Worm (Caenorhabditis elegans) whole organism, early embryonic: ENCODE results near the gene rpb-9.

Experiments
- B0310.2 ChIP-seq: sonication (generic microtip); optimal IDR thresholded peaks from 2 replicates; lab custom pipeline; 2016; ENCODE audit warnings: mild to moderate bottlenecking, missing genetic modification characterization, missing compliant biosample characterization
- F13C5.2 ChIP-seq: sonication (generic microtip); optimal IDR thresholded peaks from 2 replicates; lab custom pipeline; 2017; ENCODE audit warnings: mild to moderate bottlenecking, missing genetic modification characterization, inconsistent platforms, missing compliant biosample characterization
- aly-1 ChIP-seq: sonication (generic microtip); optimal IDR thresholded peaks from 2 replicates; lab custom pipeline; 2016; ENCODE audit warnings: missing genetic modification characterization, missing compliant biosample characterization
- ama-1 ChIP-seq: fragments of 150-350 bp; optimal IDR thresholded peaks from 2 replicates; lab custom pipeline; 2014
- ceh-13 ChIP-seq: fragments of 200-800 bp; sonication (Bioruptor generic); optimal IDR thresholded peaks from 2 replicates; lab custom pipeline; 2018; ENCODE audit warnings: mild to moderate bottlenecking, missing genetic modification characterization, missing compliant biosample characterization
- ceh-36 ChIP-seq: sonication (generic microtip); optimal IDR thresholded peaks from 2 replicates; lab custom pipeline; 2016; ENCODE audit warnings: missing genetic modification characterization, inconsistent platforms, missing compliant biosample characterization
- ets-7 ChIP-seq: sonication (generic microtip); optimal IDR thresholded peaks from 2 replicates; lab custom pipeline; 2016; ENCODE audit warnings: missing genotype, missing genetic modification characterization, missing compliant biosample characterization
- flt-1 ChIP-seq: fragments of 200-800 bp; sonication (Bioruptor generic); IDR thresholded peaks from 2 replicates; pipeline ENCODE4 v1.3.6; 2022; ENCODE audit warnings: missing genetic modification characterization, missing compliant biosample characterization
- hmbx-1 ChIP-seq: sonication (generic microtip); optimal IDR thresholded peaks from 2 replicates; lab custom pipeline; 2016; ENCODE audit warnings: mild to moderate bottlenecking, missing genetic modification characterization, missing compliant biosample characterization
- hmg-4 ChIP-seq: fragments of 200-800 bp; sonication (Bioruptor generic); optimal IDR thresholded peaks from 2 replicates; lab custom pipeline; 2018; ENCODE audit warnings: mild to moderate bottlenecking, missing genetic modification characterization, missing compliant biosample characterization
- hnd-1 ChIP-seq: sonication (generic microtip); optimal IDR thresholded peaks from 2 replicates; lab custom pipeline; 2016; ENCODE audit warnings: missing genetic modification characterization, missing compliant biosample characterization
- pes-1 ChIP-seq: fragments of 200-800 bp; sonication (Bioruptor generic); IDR thresholded peaks from 2 replicates; pipeline ENCODE4 v1.3.6; 2022; ENCODE audit warnings: missing genetic modification reagents, missing genetic modification characterization, missing compliant biosample characterization
- scrt-1 ChIP-seq: fragments of 200-800 bp; sonication (Bioruptor generic); IDR thresholded peaks from 2 replicates; pipeline ENCODE4 v1.3.6; 2022; ENCODE audit warnings: missing genetic modification characterization, missing compliant biosample characterization
- sea-1 ChIP-seq: fragments of 200-800 bp; sonication (Bioruptor generic); conservative IDR thresholded peaks from 2 replicates; pipeline ENCODE4 v1.3.6; 2022; ENCODE audit warnings: missing genetic modification characterization, missing compliant biosample characterization
- tbx-11 ChIP-seq: fragments of 200-800 bp; sonication (Bioruptor generic); IDR thresholded peaks from 2 replicates; pipeline ENCODE4 v1.3.6; 2022; ENCODE audit warnings: missing genetic modification characterization, missing compliant biosample characterization
- tbx-37 ChIP-seq: fragments of 200-800 bp; sonication (Bioruptor generic); conservative IDR thresholded peaks from 2 replicates; pipeline ENCODE4 v1.3.6; 2022; ENCODE audit warnings: missing genetic modification reagents, missing genetic modification characterization, missing compliant biosample characterization
- tra-4 ChIP-seq: sonication (generic microtip); optimal IDR thresholded peaks from 2 replicates; lab custom pipeline; 2017; ENCODE audit warnings: missing genetic modification characterization, missing compliant biosample characterization

Gene rpb-9

DNA sequence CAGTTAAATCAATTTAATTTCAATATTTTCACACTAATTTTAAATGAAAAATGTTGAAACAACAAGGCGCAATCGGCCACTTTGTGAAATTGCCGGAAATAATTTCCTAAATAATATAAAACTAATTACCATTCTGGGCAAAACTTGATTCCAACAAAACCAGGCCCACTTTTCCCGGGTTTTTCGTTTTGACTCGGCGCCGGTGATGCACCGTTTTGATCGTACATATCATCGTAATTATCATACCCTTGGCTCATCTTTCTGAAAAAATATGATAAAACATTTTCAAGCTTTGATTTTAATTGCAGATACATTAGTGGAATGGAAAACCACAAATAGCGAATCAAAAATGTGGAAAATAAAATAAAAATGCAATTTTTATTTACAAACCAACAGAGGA is at the start of gene rpb-9:
rpb-9 (minus strand) TSS at position 314 of the 400 bp plus-strand sequence.
- TF ChIP-seq hmbx-1 (tag; lab: Kevin White, UChicago), result no peak
- no peak for TF ChIP-seq tbx-11 (GFP tag; lab: Robert Waterston, UW)
- no peak for TF ChIP-seq tbx-37 (GFP tag; lab: Robert Waterston, UW)
- TF ChIP-seq ets-7 (tag; lab: Kevin White, UChicago), result no peak
- TF ChIP-seq scrt-1 (GFP tag; lab: Robert Waterston, UW), result no peak
- TF ChIP-seq F13C5.2 (tag; lab: Kevin White, UChicago), result no peak
- no peak for TF ChIP-seq flt-1 (GFP tag; lab: Robert Waterston, UW)
- TF ChIP-seq hnd-1 (tag; lab: Kevin White, UChicago), result no peak
- TF ChIP-seq sea-1 (GFP tag; lab: Robert Waterston, UW), result no peak
- no peak for TF ChIP-seq ceh-36 (tag; lab: Kevin White, UChicago)
- TF ChIP-seq ceh-13 (GFP tag; lab: Kevin White, UChicago), result no peak
- TF ChIP-seq hmg-4 (GFP tag; lab: Kevin White, UChicago), result no peak
- no peak for TF ChIP-seq pes-1 (GFP tag; lab: Robert Waterston, UW)

DNA sequence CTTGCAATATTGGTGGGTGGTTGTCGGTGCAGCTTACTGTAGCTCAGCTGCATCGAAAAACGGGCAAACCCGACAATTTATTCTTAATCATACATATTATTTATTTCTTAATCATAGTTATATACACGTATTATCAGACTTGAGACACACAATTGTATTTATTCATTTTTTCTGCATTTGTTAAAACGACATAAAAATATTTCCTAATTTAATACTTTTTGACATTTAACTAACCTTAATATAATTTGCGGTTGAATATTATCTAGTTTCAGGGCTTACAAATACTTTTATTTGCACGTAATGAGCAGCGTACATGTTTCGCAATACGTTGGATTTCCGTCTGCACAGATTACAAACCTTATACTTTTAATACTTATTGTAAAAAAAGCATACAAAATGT is 46.2 kb upstream of the rpb-9 start, which contains the start of gene str-138:
str-138 (plus strand) TSS at position 301 of the 400 bp plus-strand sequence.
- TF ChIP-seq B0310.2 (tag; lab: Kevin White, UChicago) (no peak), hmbx-1 (tag; lab: Kevin White, UChicago) (no peak), tra-4 (tag; lab: Kevin White, UChicago) (no peak), ceh-13 (GFP tag; lab: Kevin White, UChicago) (no peak), aly-1 (tag; lab: Kevin White, UChicago) (no peak), tbx-11 (GFP tag; lab: Robert Waterston, UW) (no peak), F13C5.2 (tag; lab: Kevin White, UChicago) (no peak), scrt-1 (GFP tag; lab: Robert Waterston, UW) (no peak), hnd-1 (tag; lab: Kevin White, UChicago) (no peak), flt-1 (GFP tag; lab: Robert Waterston, UW) (no peak), tbx-37 (GFP tag; lab: Robert Waterston, UW) (no peak)

DNA sequence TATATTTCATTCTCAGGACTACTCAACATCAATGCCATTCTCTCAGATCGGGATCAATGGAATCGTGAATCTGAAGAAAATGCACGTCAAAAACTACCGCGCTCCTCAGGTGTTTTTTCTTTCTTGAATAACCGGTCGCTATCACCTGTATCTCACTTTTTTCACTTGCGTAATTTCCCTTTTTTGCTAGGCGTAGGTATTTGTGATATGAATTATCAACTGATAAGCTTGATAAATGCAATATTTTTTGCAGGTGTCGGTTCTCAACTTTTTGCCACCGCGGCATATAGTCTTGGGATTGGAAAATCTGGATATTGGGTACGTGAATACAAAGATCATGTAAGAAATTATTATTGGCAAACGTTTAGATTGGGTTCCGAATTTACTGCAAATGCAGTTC is 43.0 kb upstream of the rpb-9 start:
- no peak for TF ChIP-seq B0310.2 (tag; lab: Kevin White, UChicago)
- no peak for TF ChIP-seq sea-1 (GFP tag; lab: Robert Waterston, UW)
- TF ChIP-seq hmbx-1 (tag; lab: Kevin White, UChicago), result no peak
- TF ChIP-seq pes-1 (GFP tag; lab: Robert Waterston, UW), result no peak
- TF ChIP-seq tra-4 (tag; lab: Kevin White, UChicago), result no peak
- TF ChIP-seq tbx-37 (GFP tag; lab: Robert Waterston, UW), result no peak
- TF ChIP-seq scrt-1 (GFP tag; lab: Robert Waterston, UW), result no peak
- TF ChIP-seq flt-1 (GFP tag; lab: Robert Waterston, UW), result no peak
- TF ChIP-seq hnd-1 (tag; lab: Kevin White, UChicago), result no peak
- no peak for TF ChIP-seq F13C5.2 (tag; lab: Kevin White, UChicago)
- no peak for TF ChIP-seq ceh-36 (tag; lab: Kevin White, UChicago)
- TF ChIP-seq ets-7 (tag; lab: Kevin White, UChicago), result no peak
- TF ChIP-seq tbx-11 (GFP tag; lab: Robert Waterston, UW), result no peak

DNA sequence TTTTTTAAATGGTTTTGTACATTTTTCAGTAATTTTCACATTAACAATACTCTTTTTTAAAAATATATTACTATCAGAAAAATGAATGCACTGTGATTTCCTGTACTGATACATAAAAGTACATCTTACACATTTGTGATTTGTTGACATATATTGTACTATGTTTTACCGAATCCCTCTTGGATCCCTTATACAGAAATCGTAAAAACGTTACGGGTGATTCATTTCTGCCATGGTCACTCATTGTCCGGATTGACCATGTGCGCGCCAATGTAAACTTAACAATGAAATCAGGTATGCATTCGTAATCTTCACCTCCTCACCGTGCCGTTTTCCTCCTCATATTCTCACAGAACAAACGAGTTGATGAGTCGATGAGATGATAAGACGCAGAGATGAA is 42.0 kb upstream of the rpb-9 start, which contains the start of gene ZC513.2:
ZC513.2 (plus strand) TSS at position 301 of the 400 bp plus-strand sequence.
- TF ChIP-seq sea-1 (GFP tag; lab: Robert Waterston, UW), result no peak
- TF ChIP-seq ceh-13 (GFP tag; lab: Kevin White, UChicago), result no peak

DNA sequence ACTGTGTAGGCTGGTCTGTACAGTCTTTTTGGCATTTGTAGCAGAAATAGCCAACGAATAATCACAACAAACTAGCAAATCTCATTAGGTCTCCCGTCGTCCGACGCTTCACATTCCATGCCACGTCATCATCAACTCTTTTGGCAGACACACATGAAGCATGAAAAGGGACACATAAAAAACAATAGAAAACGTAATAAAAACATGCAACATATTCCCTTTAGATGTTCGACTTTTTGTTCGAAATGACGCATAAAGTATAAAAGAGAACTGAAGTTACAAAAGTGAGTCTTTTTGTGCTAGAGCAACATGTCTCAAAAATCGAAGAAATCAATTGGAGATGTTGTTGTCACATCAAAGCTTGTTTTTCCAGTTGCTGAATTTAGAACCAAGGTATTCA is 39.7 kb upstream of the rpb-9 start, which contains the start of gene sth-1:
sth-1 (plus strand) TSS at position 301 of the 400 bp plus-strand sequence.
- TF ChIP-seq tbx-11 (GFP tag; lab: Robert Waterston, UW) (no peak), B0310.2 (tag; lab: Kevin White, UChicago) (no peak), hmg-4 (GFP tag; lab: Kevin White, UChicago) (no peak), aly-1 (tag; lab: Kevin White, UChicago) (no peak), ceh-36 (tag; lab: Kevin White, UChicago) (no peak), flt-1 (GFP tag; lab: Robert Waterston, UW) (no peak), F13C5.2 (tag; lab: Kevin White, UChicago) (no peak), ama-1 (no peak), tbx-37 (GFP tag; lab: Robert Waterston, UW) (no peak), ceh-13 (GFP tag; lab: Kevin White, UChicago) (no peak), pes-1 (GFP tag; lab: Robert Waterston, UW) (no peak), hmbx-1 (tag; lab: Kevin White, UChicago) (no peak), scrt-1 (GFP tag; lab: Robert Waterston, UW) (no peak), ets-7 (tag; lab: Kevin White, UChicago) (no peak), sea-1 (GFP tag; lab: Robert Waterston, UW) (no peak), tra-4 (tag; lab: Kevin White, UChicago) (no peak), hnd-1 (tag; lab: Kevin White, UChicago) (no peak)

DNA sequence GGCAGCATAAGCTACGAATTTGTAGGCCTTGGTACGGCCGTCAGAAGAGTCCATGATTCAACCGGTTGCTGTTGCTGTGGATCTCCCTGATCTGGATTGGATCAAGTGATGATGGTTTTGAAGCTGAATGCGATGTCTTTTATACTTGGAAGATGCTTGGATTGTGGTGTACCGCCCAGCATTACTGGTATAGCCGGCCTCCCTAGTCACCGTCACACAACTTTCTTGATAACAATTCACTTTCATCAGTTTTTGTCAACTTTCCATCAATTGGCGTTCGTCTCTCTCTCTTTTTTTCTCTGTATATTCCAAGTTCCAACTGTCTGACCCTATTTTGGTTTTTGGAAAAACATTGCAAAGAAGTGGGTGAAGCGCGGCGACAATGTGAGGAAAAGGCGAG is 38.7 kb upstream of the rpb-9 start, which contains the start of gene col-43:
col-43 (minus strand) TSS at position 101 of the 400 bp plus-strand sequence.
- TF ChIP-seq scrt-1 (GFP tag; lab: Robert Waterston, UW), result no peak
- TF ChIP-seq ets-7 (tag; lab: Kevin White, UChicago), result no peak
- TF ChIP-seq hnd-1 (tag; lab: Kevin White, UChicago), result no peak
- TF ChIP-seq tbx-37 (GFP tag; lab: Robert Waterston, UW), result no peak
- no peak for TF ChIP-seq hmbx-1 (tag; lab: Kevin White, UChicago)
- TF ChIP-seq ama-1, result no peak
- no peak for TF ChIP-seq ceh-36 (tag; lab: Kevin White, UChicago)
- TF ChIP-seq tra-4 (tag; lab: Kevin White, UChicago), result no peak
- no peak for TF ChIP-seq tbx-11 (GFP tag; lab: Robert Waterston, UW)
- TF ChIP-seq pes-1 (GFP tag; lab: Robert Waterston, UW), result no peak
- no peak for TF ChIP-seq hmg-4 (GFP tag; lab: Kevin White, UChicago)
- TF ChIP-seq aly-1 (tag; lab: Kevin White, UChicago), result no peak
- no peak for TF ChIP-seq ceh-13 (GFP tag; lab: Kevin White, UChicago)
- no peak for TF ChIP-seq B0310.2 (tag; lab: Kevin White, UChicago)
